Fruit fly (Drosophila melanogaster): ENCODE measurements around the gene CG2150.

The CG2150 gene

dm6 chr3R:31713306-31714123 lies 51.1 kb downstream of the CG2150 start, which contains the start of gene ttk (continued):
- no peak for TF ChIP-seq CG12744 (GFP tag; optimal IDR thresholded peaks at IDR 0.05)
- no peak for TF ChIP-seq Side (GFP tag; optimal IDR thresholded peaks at IDR 0.05)
- no peak for TF ChIP-seq CG30431 (GFP tag; optimal IDR thresholded peaks at IDR 0.05)
- no peak for TF ChIP-seq emc (GFP tag; optimal IDR thresholded peaks at IDR 0.05)
- no peak for TF ChIP-seq fru (optimal IDR thresholded peaks at IDR 0.05)
- no peak for TF ChIP-seq gem (tag; optimal IDR thresholded peaks at IDR 0.05)
- no peak for TF ChIP-seq CG7745 (tag; optimal IDR thresholded peaks at IDR 0.05)
- no peak for TF ChIP-seq Antp (GFP tag; optimal IDR thresholded peaks at IDR 0.05)
- TF ChIP-seq CG16863 (GFP tag; optimal IDR thresholded peaks at IDR 0.05), result no peak
- TF ChIP-seq CG1832 (GFP tag; optimal IDR thresholded peaks at IDR 0.05), result peak; percentile 53
- TF ChIP-seq CG8924 (tag; optimal IDR thresholded peaks at IDR 0.05), result peak; percentile 6
- no peak for TF ChIP-seq CG6765 (GFP tag; optimal IDR thresholded peaks at IDR 0.05)
- no peak for TF ChIP-seq CG13894 (tag; optimal IDR thresholded peaks at IDR 0.05)
- no peak for TF ChIP-seq CG10366 (GFP tag; IDR thresholded peaks at IDR 0.05)
- TF ChIP-seq stwl (tag; optimal IDR thresholded peaks at IDR 0.05), result no peak
- TF ChIP-seq corto (GFP tag; optimal IDR thresholded peaks at IDR 0.05), result peak; percentile 64
- no peak for TF ChIP-seq B-H2 (GFP tag; optimal IDR thresholded peaks at IDR 0.05)
- no peak for TF ChIP-seq ttk (GFP tag; IDR thresholded peaks at IDR 0.05)
- TF ChIP-seq CG8388 (GFP tag; optimal IDR thresholded peaks at IDR 0.05), result no peak
- no peak for TF ChIP-seq ham (GFP tag; IDR thresholded peaks at IDR 0.05)
- TF ChIP-seq CG4854 (GFP tag; optimal IDR thresholded peaks at IDR 0.05), result no peak
- TF ChIP-seq schlank (tag; optimal IDR thresholded peaks at IDR 0.05), result no peak
- no peak for TF ChIP-seq Neu2 (GFP tag; optimal IDR thresholded peaks at IDR 0.05; ENCODE audit: borderline replicate concordance)
- no peak for TF ChIP-seq exex (tag; optimal IDR thresholded peaks at IDR 0.05)
- TF ChIP-seq row (GFP tag; IDR thresholded peaks at IDR 0.05), result no peak
- TF ChIP-seq pros (GFP tag; optimal IDR thresholded peaks at IDR 0.05), result peak; percentile 71
- TF ChIP-seq maf-S (GFP tag; optimal IDR thresholded peaks at IDR 0.05), result no peak
- no peak for TF ChIP-seq eve (GFP tag; optimal IDR thresholded peaks at IDR 0.05)
- TF ChIP-seq sens (GFP tag), result peak; percentile 87
- no peak for TF ChIP-seq HLH3B (GFP tag; IDR thresholded peaks at IDR 0.05)
- TF ChIP-seq inv (GFP tag; IDR thresholded peaks at IDR 0.05; ENCODE audit: partially characterized antibody), result no peak
- TF ChIP-seq Taf1 (GFP tag; IDR thresholded peaks at IDR 0.05), result no peak
- TF ChIP-seq CG3281 (GFP tag; optimal IDR thresholded peaks at IDR 0.05), result no peak
- TF ChIP-seq toy (GFP tag; IDR thresholded peaks at IDR 0.05), result no peak
- no peak for TF ChIP-seq Drgx (GFP tag; IDR thresholded peaks at IDR 0.05)
- TF ChIP-seq chif (GFP tag; optimal IDR thresholded peaks at IDR 0.05), result no peak
- no peak for TF ChIP-seq az2 (GFP tag; optimal IDR thresholded peaks at IDR 0.05)
- TF ChIP-seq vfl (GFP tag; optimal IDR thresholded peaks at IDR 0.05), result no peak
- TF ChIP-seq ash1 (GFP tag; optimal IDR thresholded peaks at IDR 0.05), result no peak
- TF ChIP-seq CG6813 (GFP tag; optimal IDR thresholded peaks at IDR 0.05), result peak; percentile 19
- no peak for TF ChIP-seq CG3838 (GFP tag; optimal IDR thresholded peaks at IDR 0.05)
- no peak for TF ChIP-seq vnd (GFP tag; IDR thresholded peaks at IDR 0.05; ENCODE audit: partially characterized antibody)
- TF ChIP-seq caup (GFP tag; optimal IDR thresholded peaks at IDR 0.05; ENCODE audit: severe bottlenecking), result no peak
- TF ChIP-seq zen2 (GFP tag; IDR thresholded peaks at IDR 0.05; ENCODE audit: partially characterized antibody), result peak; percentile 72
- TF ChIP-seq hbn (GFP tag; IDR thresholded peaks at IDR 0.05; ENCODE audit: partially characterized antibody), result peak; percentile 41
- peak; percentile 9 for TF ChIP-seq HLHmδ (GFP tag; optimal IDR thresholded peaks at IDR 0.05)
- TF ChIP-seq CG11723 (GFP tag; optimal IDR thresholded peaks at IDR 0.05), result no peak
- no peak for TF ChIP-seq ranshi (GFP tag; IDR thresholded peaks at IDR 0.05)
- no peak for TF ChIP-seq Hsf (GFP tag; optimal IDR thresholded peaks at IDR 0.05)
- TF ChIP-seq chm (GFP tag; IDR thresholded peaks at IDR 0.05), result 0 out of 2 replicates have a peak, but pooled peaks have one; percentile 50

All from whole organism, embryonic.